Fruit fly (Drosophila melanogaster) whole organism, adult: Measurements from ENCODE around the gene ND-MNLL.

Experiments
- CG11617 ChIP-seq: fragments of 200-800 bp; sonication (Bioruptor generic); optimal IDR thresholded peaks from 2 replicates; lab custom pipeline; 2017; ENCODE audit warnings: mild to moderate bottlenecking, missing biosample characterization, missing genetic modification reagents, missing genetic modification characterization
- CG12768 ChIP-seq: fragments of 200-800 bp; sonication (Bioruptor generic); optimal IDR thresholded peaks from 2 replicates; lab custom pipeline; 2017; ENCODE audit warnings: missing biosample characterization, missing genetic modification characterization, mild to moderate bottlenecking, moderate library complexity, missing genetic modification reagents
- CG14711 ChIP-seq: fragments of 200-800 bp; sonication (Bioruptor generic); optimal IDR thresholded peaks from 2 replicates; lab custom pipeline; 2018; ENCODE audit warnings: missing biosample characterization, mild to moderate bottlenecking, missing genetic modification characterization, moderate library complexity
- CG1620 ChIP-seq: fragments of 200-800 bp; sonication (Bioruptor generic); optimal IDR thresholded peaks from 2 replicates; lab custom pipeline; 2016; ENCODE audit warnings: missing biosample characterization, missing genetic modification characterization
- CG33017 ChIP-seq: fragments of 200-800 bp; sonication (Bioruptor generic); optimal IDR thresholded peaks from 2 replicates; lab custom pipeline; 2018; ENCODE audit warnings: missing biosample characterization, mild to moderate bottlenecking, missing genetic modification characterization, moderate library complexity
- CG5204 ChIP-seq: fragments of 200-800 bp; sonication (Bioruptor generic); optimal IDR thresholded peaks from 2 replicates; lab custom pipeline; 2016; ENCODE audit warnings: missing biosample characterization, missing genetic modification characterization
- CG7045 ChIP-seq: fragments of 200-800 bp; sonication (Bioruptor generic); optimal IDR thresholded peaks from 2 replicates; lab custom pipeline; 2017; ENCODE audit warnings: missing biosample characterization, mild to moderate bottlenecking, missing genetic modification characterization
- CG7101 ChIP-seq: fragments of 200-800 bp; sonication (Bioruptor generic); optimal IDR thresholded peaks from 2 replicates; lab custom pipeline; 2018; ENCODE audit warnings: missing biosample characterization, mild to moderate bottlenecking, missing genetic modification characterization, moderate library complexity
- Clk ChIP-seq: fragments of 200-800 bp; sonication (Bioruptor generic); optimal IDR thresholded peaks from 2 replicates; lab custom pipeline; 2017; ENCODE audit warnings: missing biosample characterization, missing genetic modification characterization
- Crg-1 ChIP-seq: fragments of 200-800 bp; sonication (Bioruptor generic); optimal IDR thresholded peaks from 2 replicates; lab custom pipeline; 2016; ENCODE audit warnings: missing biosample characterization, missing genetic modification characterization
- Hr96 ChIP-seq: fragments of 200-800 bp; sonication (Bioruptor generic); optimal IDR thresholded peaks from 2 replicates; lab custom pipeline; 2016; ENCODE audit warnings: missing biosample characterization, missing genetic modification characterization
- Mnt ChIP-seq: fragments of 200-800 bp; sonication (Bioruptor generic); optimal IDR thresholded peaks from 2 replicates; lab custom pipeline; 2016; ENCODE audit warnings: missing biosample characterization, mild to moderate bottlenecking, missing genetic modification characterization
- bab1 ChIP-seq: fragments of 200-800 bp; sonication (Bioruptor generic); optimal IDR thresholded peaks from 3 replicates; lab custom pipeline; 2019; ENCODE audit warnings: missing biosample characterization, mild to moderate bottlenecking, missing genetic modification characterization, moderate library complexity
- cic ChIP-seq: fragments of 200-800 bp; sonication (Bioruptor generic); optimal IDR thresholded peaks from 2 replicates; lab custom pipeline; 2017; ENCODE audit warnings: missing biosample characterization, mild to moderate bottlenecking, missing genetic modification characterization, moderate library complexity
- cnc ChIP-seq, 2 experiments: fragments of >200 bp; optimal IDR thresholded peaks; 2 replicates each; lab custom pipeline; 2017
- kay ChIP-seq: fragments of 200-800 bp; sonication (Bioruptor generic); peaks from one replicate; lab custom pipeline; 2016; ENCODE audit warnings: missing biosample characterization, missing genetic modification characterization, borderline replicate concordance
- ovo ChIP-seq: fragments of 200-800 bp; sonication (Bioruptor generic); optimal IDR thresholded peaks from 2 replicates; lab custom pipeline; 2016; ENCODE audit warnings: missing biosample characterization, missing genetic modification characterization
- pad ChIP-seq: fragments of 200-800 bp; sonication (Bioruptor generic); optimal IDR thresholded peaks from 3 replicates; lab custom pipeline; 2017; ENCODE audit warnings: missing biosample characterization, missing genetic modification characterization, mild to moderate bottlenecking, moderate library complexity, missing genetic modification reagents
- tj ChIP-seq: fragments of 200-800 bp; sonication (Bioruptor generic); optimal IDR thresholded peaks from 3 replicates; lab custom pipeline; 2017; ENCODE audit warnings: missing biosample characterization, mild to moderate bottlenecking, missing genetic modification characterization, moderate library complexity
- toe ChIP-seq: fragments of 200-800 bp; sonication (Bioruptor generic); optimal IDR thresholded peaks from 2 replicates; lab custom pipeline; 2016; ENCODE audit warnings: missing biosample characterization, missing genetic modification characterization

The ND-MNLL gene

dm6 chrX:7857873-7858272, 35.7 kb downstream of the ND-MNLL start, which contains the start of gene CG1409:
TSS of gene CG1409 (plus strand) at chrX:7858173.
- no peak for TF ChIP-seq CG1620 (GFP tag; lab: Kevin White, UChicago)
- TF ChIP-seq CG14711 (tag; lab: Kevin White, UChicago) = no peak
- no peak for TF ChIP-seq Hr96
- TF ChIP-seq pad = no peak
- no peak for TF ChIP-seq cic (GFP tag; lab: Kevin White, UChicago)
- TF ChIP-seq CG11617 (GFP tag; lab: Kevin White, UChicago) = no peak
- no peak for TF ChIP-seq CG12768 (GFP tag; lab: Kevin White, UChicago)
- no peak for TF ChIP-seq CG7101 (tag; lab: Kevin White, UChicago)
- no peak for TF ChIP-seq ovo
- no peak for TF ChIP-seq bab1 (GFP tag; lab: Kevin White, UChicago)
- TF ChIP-seq tj = no peak

dm6 chrX:7854144-7854543, 39.5 kb downstream of the ND-MNLL start, which contains the start of gene CG10920:
TSS of gene CG10920 (minus strand) at chrX:7854244.
- TF ChIP-seq Mnt (GFP tag; lab: Kevin White, UChicago) = no peak
- TF ChIP-seq CG5204 (GFP tag; lab: Kevin White, UChicago) = no peak
- no peak for TF ChIP-seq tj
- no peak for TF ChIP-seq cic (GFP tag; lab: Kevin White, UChicago)
- no peak for TF ChIP-seq Clk
- no peak for TF ChIP-seq CG7101 (tag; lab: Kevin White, UChicago)
- TF ChIP-seq Crg-1 = no peak
- TF ChIP-seq toe (GFP tag; lab: Kevin White, UChicago) = no peak
- TF ChIP-seq ovo = no peak
- no peak for TF ChIP-seq cnc (optimal IDR thresholded peaks at IDR 0.05; lab: Kevin White, UChicago)
- no peak for TF ChIP-seq bab1 (GFP tag; lab: Kevin White, UChicago)
- no peak for TF ChIP-seq CG7045
- TF ChIP-seq CG14711 (tag; lab: Kevin White, UChicago) = no peak
- no peak for TF ChIP-seq kay (GFP tag; lab: Kevin White, UChicago)
- TF ChIP-seq pad = no peak
- no peak for TF ChIP-seq CG12768 (GFP tag; lab: Kevin White, UChicago)
- no peak for TF ChIP-seq CG1620 (GFP tag; lab: Kevin White, UChicago)
- TF ChIP-seq CG33017 (tag; lab: Kevin White, UChicago) = no peak
- no peak for TF ChIP-seq Hr96
- TF ChIP-seq CG11617 (GFP tag; lab: Kevin White, UChicago) = no peak
